Fruit fly (Drosophila melanogaster): Measurements from ENCODE around the gene CG42570.

CG42570 gene

dm6 chr3L:15768947-15769389, 51.3 kb downstream of the CG42570 start (continued):
- TF ChIP-seq CG17328 (GFP tag; IDR thresholded peaks at IDR 0.05) = peak; percentile 57
- TF ChIP-seq Awh (GFP tag; IDR thresholded peaks at IDR 0.05) = 0 out of 2 replicates have a peak, but pooled peaks have one; percentile 46
- TF ChIP-seq CG14710 (tag; optimal IDR thresholded peaks at IDR 0.05) = peak; percentile 80
- peak; percentile 44 for TF ChIP-seq CG6813 (GFP tag; optimal IDR thresholded peaks at IDR 0.05)
- peak; percentile 9 for TF ChIP-seq CG3407 (GFP tag; optimal IDR thresholded peaks at IDR 0.05)
- no peak for TF ChIP-seq crc (GFP tag; optimal IDR thresholded peaks at IDR 0.05)
- no peak for TF ChIP-seq wek (GFP tag; optimal IDR thresholded peaks at IDR 0.05)
- TF ChIP-seq ind (GFP tag; optimal IDR thresholded peaks at IDR 0.05) = peak; percentile 37
- peak; percentile 22 for TF ChIP-seq CG30020 (tag; optimal IDR thresholded peaks at IDR 0.05)
- TF ChIP-seq trem (tag; optimal IDR thresholded peaks at IDR 0.05) = peak; percentile 71
- TF ChIP-seq Mad (GFP tag; optimal IDR thresholded peaks at IDR 0.05) = no peak
- TF ChIP-seq CG31224 (GFP tag; IDR thresholded peaks at IDR 0.05) = no peak
- no peak for TF ChIP-seq shn (GFP tag; optimal IDR thresholded peaks at IDR 0.05)
- TF ChIP-seq CG32772 (GFP tag; IDR thresholded peaks at IDR 0.05) = peak; percentile 34; the same call in 1 of the 2 replicates
- peak; percentile 47 for TF ChIP-seq ac (GFP tag; optimal IDR thresholded peaks at IDR 0.05)
- TF ChIP-seq CG10462 (GFP tag; optimal IDR thresholded peaks at IDR 0.05) = peak; percentile 32
- no peak for TF ChIP-seq gro (GFP tag; optimal IDR thresholded peaks at IDR 0.05)
- TF ChIP-seq CG16815 (GFP tag; optimal IDR thresholded peaks at IDR 0.05) = peak; percentile 44
- TF ChIP-seq sc (optimal IDR thresholded peaks at IDR 0.05) = no peak
- peak; percentile 70 for TF ChIP-seq sc (GFP tag; optimal IDR thresholded peaks at IDR 0.05)
- peak; percentile 19 for TF ChIP-seq CG2116 (GFP tag; optimal IDR thresholded peaks at IDR 0.05)
- TF ChIP-seq sob (GFP tag; IDR thresholded peaks at IDR 0.05) = peak; percentile 32; the same call in 1 of the 2 replicates
- TF ChIP-seq Lhr (GFP tag; optimal IDR thresholded peaks at IDR 0.05) = no peak
- peak; percentile 65 for TF ChIP-seq CG2202 (tag; optimal IDR thresholded peaks at IDR 0.05)
- peak; percentile 61 for TF ChIP-seq CG8359 (GFP tag; optimal IDR thresholded peaks at IDR 0.05; ENCODE audit: borderline replicate concordance)
- TF ChIP-seq CG10979 (tag; optimal IDR thresholded peaks at IDR 0.05) = peak; percentile 87
- no peak for TF ChIP-seq corto (GFP tag; optimal IDR thresholded peaks at IDR 0.05)
- TF ChIP-seq CG42726 (GFP tag; IDR thresholded peaks at IDR 0.05; ENCODE audit: partially characterized antibody) = no peak
